Worm (Caenorhabditis elegans) whole organism, L3 larva: ENCODE data around the gene C05C8.7.

Experiments used
- R02D3.7 ChIP-seq: fragments of 150-350 bp; optimal IDR thresholded peaks from 2 replicates; lab custom pipeline; 2014; ENCODE audit warnings: missing biosample characterization, missing genetic modification characterization
- ZK546.5 ChIP-seq: sonication (generic microtip); optimal IDR thresholded peaks from 2 replicates; lab custom pipeline; 2017; ENCODE audit warnings: missing biosample characterization, missing genetic modification characterization
- aly-2 ChIP-seq: fragments of 150-350 bp; optimal IDR thresholded peaks from 2 replicates; lab custom pipeline; 2014; ENCODE audit warnings: missing biosample characterization, missing genetic modification characterization
- ama-1 ChIP-seq: fragments of 150-350 bp; optimal IDR thresholded peaks from 2 replicates; lab custom pipeline; 2018
- ceh-16 ChIP-seq: sonication (generic microtip); optimal IDR thresholded peaks from 2 replicates; lab custom pipeline; 2017; ENCODE audit warnings: missing biosample characterization, missing genetic modification characterization
- ceh-28 ChIP-seq: fragments of 150-350 bp; optimal IDR thresholded peaks from 2 replicates; lab custom pipeline; 2014; ENCODE audit warnings: missing biosample characterization, missing genetic modification reagents, missing genetic modification characterization
- ceh-82 ChIP-seq: fragments of 150-350 bp; optimal IDR thresholded peaks from 2 replicates; lab custom pipeline; 2014; ENCODE audit warnings: missing biosample characterization, missing genetic modification characterization
- ceh-9 ChIP-seq: sonication (generic microtip); optimal IDR thresholded peaks from 2 replicates; lab custom pipeline; 2018; ENCODE audit warnings: missing biosample characterization, missing genetic modification characterization
- daf-12 ChIP-seq: fragments of 150-350 bp; optimal IDR thresholded peaks from 2 replicates; lab custom pipeline; 2014; ENCODE audit warnings: missing biosample characterization, missing genetic modification reagents, missing genetic modification characterization
- egl-27 ChIP-seq: sonication (generic microtip); optimal IDR thresholded peaks from 4 replicates; lab custom pipeline; 2017; ENCODE audit warnings: missing biosample characterization, missing genetic modification reagents, missing genetic modification characterization
- egl-5 ChIP-seq: fragments of 150-350 bp; optimal IDR thresholded peaks from 2 replicates; lab custom pipeline; 2017; ENCODE audit warnings: missing biosample characterization, missing genetic modification reagents, missing genetic modification characterization, inconsistent platforms
- elt-1 ChIP-seq: fragments of 150-350 bp; optimal IDR thresholded peaks from 2 replicates; lab custom pipeline; 2014; ENCODE audit warnings: missing biosample characterization, missing genetic modification characterization
- elt-3 ChIP-seq, 3 experiments: fragments of 150-350 bp in 1 of 3; sonication (generic microtip) in 2 of 3; optimal IDR thresholded peaks; 2 replicates in 2 of 3; 4 replicates in 1 of 3; lab custom pipeline; 2014 to 2017; ENCODE audit warnings: missing biosample characterization in 3 of 3, missing genetic modification characterization in 3 of 3
- eor-1 ChIP-seq, 2 experiments: fragments of 150-350 bp; optimal IDR thresholded peaks; 2 replicates each; lab custom pipeline; 2014 to 2018; ENCODE audit warnings: missing biosample characterization in 2 of 2, missing genetic modification characterization in 2 of 2
- fkh-2 ChIP-seq: fragments of 150-350 bp; optimal IDR thresholded peaks from 2 replicates; lab custom pipeline; 2014; ENCODE audit warnings: missing biosample characterization, missing genetic modification reagents, missing genetic modification characterization
- fos-1 ChIP-seq: fragments of 150-350 bp; optimal IDR thresholded peaks from 2 replicates; lab custom pipeline; 2014; ENCODE audit warnings: missing biosample characterization, missing genetic modification characterization
- hmg-11 ChIP-seq: sonication (generic microtip); optimal IDR thresholded peaks from 2 replicates; lab custom pipeline; 2016; ENCODE audit warnings: missing genetic modification characterization, missing compliant biosample characterization
- jun-1 ChIP-seq: fragments of 150-350 bp; optimal IDR thresholded peaks from 2 replicates; lab custom pipeline; 2014; ENCODE audit warnings: missing biosample characterization, missing genetic modification reagents, missing genetic modification characterization
- lin-15B ChIP-seq: fragments of 150-350 bp; optimal IDR thresholded peaks from 2 replicates; lab custom pipeline; 2014; ENCODE audit warnings: missing biosample characterization, missing genetic modification characterization
- lin-39 ChIP-seq: fragments of 150-350 bp; optimal IDR thresholded peaks from 2 replicates; lab custom pipeline; 2018; ENCODE audit warnings: missing biosample characterization, missing genetic modification reagents, missing genetic modification characterization
- mdl-1 ChIP-seq: fragments of 150-350 bp; optimal IDR thresholded peaks from 2 replicates; lab custom pipeline; 2014; ENCODE audit warnings: missing biosample characterization, missing genetic modification characterization
- nfya-1 ChIP-seq: sonication (generic microtip); optimal IDR thresholded peaks from 2 replicates; lab custom pipeline; 2017; ENCODE audit warnings: missing genetic modification characterization, mild to moderate bottlenecking, missing compliant biosample characterization, antibody characterized with exemption, moderate library complexity; ENCODE audit not compliant: insufficient read depth
- nhr-12 ChIP-seq: fragments of 150-350 bp; optimal IDR thresholded peaks from 2 replicates; lab custom pipeline; 2014; ENCODE audit warnings: missing biosample characterization, missing genetic modification characterization
- nhr-23 ChIP-seq: fragments of 150-350 bp; optimal IDR thresholded peaks from 2 replicates; lab custom pipeline; 2014; ENCODE audit warnings: missing biosample characterization, missing genetic modification reagents, missing genetic modification characterization
- nhr-237 ChIP-seq: fragments of 150-350 bp; optimal IDR thresholded peaks from 2 replicates; lab custom pipeline; 2014; ENCODE audit warnings: missing biosample characterization, missing genetic modification characterization
- nhr-25 ChIP-seq: sonication (generic microtip); optimal IDR thresholded peaks from 2 replicates; lab custom pipeline; 2017; ENCODE audit warnings: missing biosample characterization, missing genetic modification characterization
- nhr-28 ChIP-seq: fragments of 150-350 bp; optimal IDR thresholded peaks from 2 replicates; lab custom pipeline; 2014; ENCODE audit warnings: missing biosample characterization, missing genetic modification characterization
- nhr-43 ChIP-seq: sonication (generic microtip); optimal IDR thresholded peaks from 2 replicates; lab custom pipeline; 2016; ENCODE audit warnings: mild to moderate bottlenecking, missing genetic modification characterization, missing compliant biosample characterization; ENCODE audit not compliant: poor library complexity, severe bottlenecking
- nhr-77 ChIP-seq: fragments of 150-350 bp; optimal IDR thresholded peaks from 2 replicates; lab custom pipeline; 2014; ENCODE audit warnings: missing biosample characterization, missing genetic modification characterization
- pha-4 ChIP-seq: fragments of 150-350 bp; optimal IDR thresholded peaks from 2 replicates; lab custom pipeline; 2014; ENCODE audit warnings: missing biosample characterization, missing genetic modification reagents, missing genetic modification characterization
- pqm-1 ChIP-seq: fragments of 150-350 bp; optimal IDR thresholded peaks from 2 replicates; lab custom pipeline; 2017; ENCODE audit warnings: missing biosample characterization, missing genetic modification characterization, inconsistent platforms
- sea-2 ChIP-seq: fragments of 150-350 bp; sonication (generic microtip); optimal IDR thresholded peaks from 4 replicates; lab custom pipeline; 2014; ENCODE audit warnings: missing biosample characterization, missing genetic modification reagents, missing genetic modification characterization
- skn-1 ChIP-seq: fragments of 150-350 bp; optimal IDR thresholded peaks from 2 replicates; lab custom pipeline; 2014; ENCODE audit warnings: missing biosample characterization, missing genetic modification characterization
- snpc-4 ChIP-seq: fragments of 150-350 bp; optimal IDR thresholded peaks from 2 replicates; lab custom pipeline; 2014; ENCODE audit warnings: missing biosample characterization, missing genetic modification characterization
- unc-39 ChIP-seq: sonication (generic microtip); optimal IDR thresholded peaks from 4 replicates; lab custom pipeline; 2017; ENCODE audit warnings: missing biosample characterization, missing genetic modification characterization
- unc-62 ChIP-seq: fragments of 150-350 bp; sonication (generic microtip); optimal IDR thresholded peaks from 4 replicates; lab custom pipeline; 2014; ENCODE audit warnings: missing biosample characterization, missing genetic modification reagents, missing genetic modification characterization
- zag-1 ChIP-seq: fragments of 150-350 bp; optimal IDR thresholded peaks from 2 replicates; lab custom pipeline; 2014; ENCODE audit warnings: missing biosample characterization, missing genetic modification characterization
- ztf-11 ChIP-seq: fragments of 150-350 bp; optimal IDR thresholded peaks from 2 replicates; lab custom pipeline; 2014; ENCODE audit warnings: missing biosample characterization, missing genetic modification characterization
- ztf-4 ChIP-seq: fragments of 150-350 bp; optimal IDR thresholded peaks from 2 replicates; lab custom pipeline; 2014; ENCODE audit warnings: missing biosample characterization, missing genetic modification characterization

Gene C05C8.7

DNA sequence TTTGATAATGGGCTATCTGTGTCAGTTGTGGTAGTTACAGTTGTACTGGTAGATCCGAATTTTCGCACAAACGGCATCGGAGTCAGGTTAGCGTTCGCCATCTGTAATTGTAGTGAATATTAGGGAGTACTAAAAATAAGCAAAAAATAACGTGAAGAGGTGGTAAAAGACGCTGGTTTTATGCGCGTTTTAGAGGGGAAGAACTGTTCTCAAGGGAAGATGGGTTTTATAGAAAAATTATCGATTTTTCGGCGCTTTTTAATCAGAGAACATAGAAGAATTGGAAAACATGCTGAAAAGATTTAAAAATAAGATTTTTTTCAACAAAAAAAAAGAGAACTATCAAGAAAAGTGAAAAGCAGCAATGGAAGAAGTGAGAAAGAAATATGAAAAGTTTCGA, 23.7 kb downstream of the C05C8.7 start, which contains the start of gene C13F10.7:
TSS of gene C13F10.7 (minus strand) at position 101 of the 400 bp plus-strand sequence.
- TF ChIP-seq ZK546.5 (tag; lab: Kevin White, UChicago) (no peak), fkh-2 (no peak), elt-1 (no peak), jun-1 (tag; lab: Kevin White, UChicago) (no peak), mdl-1 (tag; lab: Kevin White, UChicago) (no peak), skn-1 (tag; lab: Kevin White, UChicago) (no peak), nfya-1 (tag; lab: Kevin White, UChicago) (no peak), ceh-16 (tag; lab: Kevin White, UChicago) (no peak), sea-2 (GFP tag; lab: Kevin White, UChicago) (no peak)
- TF ChIP-seq, all 47 proteins: peak for 0

DNA sequence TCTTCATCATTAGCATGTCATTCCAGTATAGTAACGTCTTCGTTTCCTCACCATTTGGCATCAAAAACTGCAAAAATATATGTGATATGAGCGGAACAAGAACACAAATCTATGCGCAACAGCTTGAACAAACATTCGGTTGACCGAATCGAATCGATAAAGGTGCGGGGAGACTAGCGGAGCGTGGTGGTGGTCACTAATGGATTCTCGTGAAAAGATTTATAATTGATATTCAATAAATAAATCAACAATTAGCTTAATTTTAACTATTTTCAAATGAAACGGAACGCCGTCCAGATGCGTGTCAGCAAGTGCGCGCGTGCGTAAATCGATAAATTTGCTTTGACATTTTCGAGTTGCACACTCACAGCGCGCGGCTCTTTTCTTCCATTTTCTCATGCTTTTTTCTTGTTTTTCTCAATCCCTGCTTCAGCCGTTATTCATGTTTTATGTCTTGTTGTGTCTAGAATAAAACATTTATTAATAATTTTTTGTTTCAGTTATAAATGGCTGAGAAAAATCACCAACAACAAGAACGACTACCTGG, 25.8 kb downstream of the C05C8.7 start, which contains the start of the genes C13F10.8, C13F10.6 and kxd-1:
TSS of gene C13F10.8 (minus strand) at position 51 of the 547 bp plus-strand sequence.
TSS of gene C13F10.6 (minus strand) at position 67 of the 547 bp plus-strand sequence.
TSS of gene kxd-1 (plus strand) at position 497 of the 547 bp plus-strand sequence.
- TF ChIP-seq nhr-23 (peak; percentile 3), ZK546.5 (tag; lab: Kevin White, UChicago) (no peak), hmg-11 (peak; percentile 28), ceh-28 (tag; lab: Kevin White, UChicago) (peak; percentile 9), pqm-1 (no peak), nfya-1 (tag; lab: Kevin White, UChicago) (peak; percentile 6)

DNA sequence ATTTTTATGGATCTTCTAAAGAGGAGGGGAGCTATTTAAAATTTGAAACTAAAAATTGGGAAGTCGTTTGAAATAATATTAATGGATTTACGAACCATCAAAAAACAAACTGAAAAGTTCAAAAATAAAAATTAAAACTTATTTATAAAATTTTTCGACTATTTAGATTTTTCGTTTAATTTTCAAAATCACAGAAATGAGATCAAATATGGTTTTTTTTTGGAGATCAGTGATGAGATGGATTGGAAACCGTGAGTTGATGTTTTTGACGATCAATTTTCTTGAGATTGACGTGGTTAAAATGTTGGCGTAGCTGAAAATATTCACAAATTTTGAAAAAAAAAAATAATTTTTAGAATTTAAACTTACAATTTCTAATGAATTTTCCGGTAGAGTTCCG, 27.9 kb downstream of the C05C8.7 start, which contains the start of gene C13F10.5:
TSS of gene C13F10.5 (minus strand) at position 101 of the 400 bp plus-strand sequence.
- TF ChIP-seq ztf-4 (tag; lab: Kevin White, UChicago) (no peak), aly-2 (no peak), mdl-1 (tag; lab: Kevin White, UChicago) (no peak), nhr-77 (tag; lab: Kevin White, UChicago) (no peak), nhr-43 (tag; lab: Kevin White, UChicago) (no peak), ceh-82 (tag; lab: Kevin White, UChicago) (no peak), daf-12 (no peak), unc-39 (tag; lab: Kevin White, UChicago) (no peak), nfya-1 (tag; lab: Kevin White, UChicago) (no peak), elt-1 (no peak), ceh-9 (no peak), elt-3 (tag; optimal IDR thresholded peaks at IDR 0.05; lab: Kevin White, UChicago) (no peak), zag-1 (tag; lab: Kevin White, UChicago) (no peak)

DNA sequence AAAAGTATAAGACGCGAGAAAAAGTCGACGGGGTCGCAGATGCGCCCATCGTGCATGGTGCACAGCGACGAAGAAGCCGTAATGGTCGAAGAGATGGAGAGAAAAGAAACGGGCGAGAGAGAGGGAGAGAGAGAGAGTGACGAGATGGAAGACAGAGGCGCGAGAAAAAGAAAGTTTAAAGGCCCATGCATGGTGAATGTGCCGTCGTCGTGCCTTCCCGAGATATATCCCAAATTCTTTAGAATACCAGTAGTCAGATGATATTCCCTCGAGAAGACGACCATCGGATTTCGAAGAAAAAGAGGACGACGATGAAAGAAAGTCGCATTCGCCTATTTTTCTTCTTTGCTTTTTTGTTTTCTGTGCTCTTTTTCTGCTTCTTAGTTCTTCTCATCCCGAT, 30.8 kb downstream of the C05C8.7 start:
- TF ChIP-seq unc-62 (GFP tag; lab: Kevin White, UChicago) (no peak), eor-1 (tag; optimal IDR thresholded peaks at IDR 0.05; lab: Kevin White, UChicago) (no peak), nhr-28 (no peak), R02D3.7 (tag; lab: Kevin White, UChicago) (no peak), nfya-1 (tag; lab: Kevin White, UChicago) (peak; percentile 46), ceh-9 (no peak), lin-15B (tag; lab: Kevin White, UChicago) (peak; percentile 28), nhr-77 (tag; lab: Kevin White, UChicago) (no peak), daf-12 (no peak), ztf-4 (tag; lab: Kevin White, UChicago) (no peak), aly-2 (no peak), unc-39 (tag; lab: Kevin White, UChicago) (no peak), skn-1 (tag; lab: Kevin White, UChicago) (no peak), sea-2 (GFP tag; lab: Kevin White, UChicago) (no peak), egl-27 (no peak), nhr-237 (tag; lab: Kevin White, UChicago) (no peak), ZK546.5 (tag; lab: Kevin White, UChicago) (no peak), ztf-11 (tag; lab: Kevin White, UChicago) (no peak), elt-3 (tag; optimal IDR thresholded peaks at IDR 0.05; lab: Kevin White, UChicago) (no peak), ama-1 (lab: Kevin White, UChicago) (no peak), nhr-25 (tag; lab: Kevin White, UChicago) (no peak), nhr-12 (tag; lab: Kevin White, UChicago) (no peak), fos-1 (tag; lab: Kevin White, UChicago) (no peak), fkh-2 (no peak), elt-1 (no peak), egl-5 (no peak), ceh-16 (tag; lab: Kevin White, UChicago) (no peak), pha-4 (tag; lab: Kevin White, UChicago) (no peak), zag-1 (tag; lab: Kevin White, UChicago) (no peak), snpc-4 (peak; percentile 11), hmg-11 (peak; percentile 44), lin-39 (tag; lab: Kevin White, UChicago) (peak; percentile 16), mdl-1 (tag; lab: Kevin White, UChicago) (no peak)
